Fruit fly (Drosophila melanogaster) whole organism, embryonic: ENCODE results near the gene Alp13.

Source experiments
- Ada2b ChIP-seq: fragments of 200-800 bp; sonication (Bioruptor generic); IDR thresholded peaks from 2 replicates; pipeline ENCODE4 v1.3.6; 2022; ENCODE audit warnings: missing biosample characterization, missing genetic modification characterization
- Bteb2 ChIP-seq: fragments of 200-800 bp; sonication (Bioruptor generic); optimal IDR thresholded peaks from 2 replicates; lab custom pipeline; 2016; ENCODE audit warnings: missing biosample characterization, missing genetic modification characterization
- CG10267 ChIP-seq: fragments of 200-800 bp; sonication (Bioruptor generic); optimal IDR thresholded peaks from 2 replicates; lab custom pipeline; 2018; ENCODE audit warnings: missing biosample characterization, mild to moderate bottlenecking, missing genetic modification characterization, moderate library complexity
- CG10431 ChIP-seq: fragments of 200-800 bp; sonication (Bioruptor generic); optimal IDR thresholded peaks from 3 replicates; lab custom pipeline; 2018; ENCODE audit warnings: missing biosample characterization, mild to moderate bottlenecking, missing genetic modification characterization
- CG10565 ChIP-seq: fragments of 200-800 bp; sonication (Bioruptor generic); optimal IDR thresholded peaks from 3 replicates; lab custom pipeline; 2016; ENCODE audit warnings: missing biosample characterization, mild to moderate bottlenecking, missing genetic modification characterization
- CG11398 ChIP-seq: fragments of 200-800 bp; sonication (Bioruptor generic); optimal IDR thresholded peaks from 2 replicates; lab custom pipeline; 2016; ENCODE audit warnings: missing biosample characterization, missing genetic modification characterization
- CG11504 ChIP-seq: fragments of 200-800 bp; sonication (Bioruptor generic); optimal IDR thresholded peaks from 3 replicates; lab custom pipeline; 2019; ENCODE audit warnings: missing biosample characterization, mild to moderate bottlenecking, missing genetic modification characterization, moderate library complexity
- CG13624 ChIP-seq: fragments of 200-800 bp; sonication (Bioruptor generic); optimal IDR thresholded peaks from 2 replicates; lab custom pipeline; 2016; ENCODE audit warnings: missing biosample characterization, missing genetic modification characterization
- CG1529 ChIP-seq: fragments of 200-800 bp; sonication (Bioruptor generic); optimal IDR thresholded peaks from 3 replicates; lab custom pipeline; 2018; ENCODE audit warnings: missing biosample characterization, missing genetic modification characterization
- CG15479 ChIP-seq: fragments of 200-800 bp; sonication (Bioruptor generic); optimal IDR thresholded peaks from 3 replicates; lab custom pipeline; 2019; ENCODE audit warnings: missing biosample characterization, mild to moderate bottlenecking, missing genetic modification characterization, moderate library complexity
- CG1647 ChIP-seq: fragments of 200-800 bp; sonication (Bioruptor generic); optimal IDR thresholded peaks from 3 replicates; lab custom pipeline; 2016; ENCODE audit warnings: missing biosample characterization, missing genetic modification characterization
- CG17568 ChIP-seq: fragments of 200-800 bp; sonication (Bioruptor generic); optimal IDR thresholded peaks from 2 replicates; lab custom pipeline; 2018; ENCODE audit warnings: missing biosample characterization, mild to moderate bottlenecking, missing genetic modification characterization, moderate library complexity
- CG17612 ChIP-seq: fragments of 200-800 bp; sonication (Bioruptor generic); IDR thresholded peaks from 2 replicates; pipeline ENCODE4 v1.3.6; 2022; ENCODE audit warnings: missing biosample characterization, missing genetic modification characterization
- CG18476 ChIP-seq: fragments of 200-800 bp; sonication (Bioruptor generic); optimal IDR thresholded peaks from 2 replicates; lab custom pipeline; 2016; ENCODE audit warnings: missing biosample characterization, mild to moderate bottlenecking, missing genetic modification characterization
- CG34422 ChIP-seq: fragments of 200-800 bp; sonication (Bioruptor generic); IDR thresholded peaks from 3 replicates; pipeline ENCODE4 v1.3.6; 2022; ENCODE audit warnings: missing biosample characterization, missing genetic modification characterization
- CG4360 ChIP-seq: fragments of 200-800 bp; sonication (Bioruptor generic); IDR thresholded peaks from 2 replicates; pipeline ENCODE4 v1.3.6; 2022; ENCODE audit warnings: missing biosample characterization, missing genetic modification characterization
- CG43689 ChIP-seq: fragments of 200-800 bp; sonication (Bioruptor generic); IDR thresholded peaks from 2 replicates; pipeline ENCODE4 v1.3.6; 2022; ENCODE audit warnings: missing biosample characterization, missing genetic modification characterization
- CG7357 ChIP-seq: fragments of 200-800 bp; sonication (Bioruptor generic); IDR thresholded peaks from 3 replicates; pipeline ENCODE4 v1.3.6; 2022; ENCODE audit warnings: missing biosample characterization, missing genetic modification characterization
- CG7372 ChIP-seq: fragments of 200-800 bp; sonication (Bioruptor generic); IDR thresholded peaks from 2 replicates; pipeline ENCODE4 v1.3.6; 2022; ENCODE audit warnings: missing biosample characterization, missing genetic modification characterization
- CG8388 ChIP-seq: fragments of 200-800 bp; sonication (Bioruptor generic); optimal IDR thresholded peaks from 2 replicates; lab custom pipeline; 2019; ENCODE audit warnings: missing biosample characterization, mild to moderate bottlenecking, missing genetic modification characterization, moderate library complexity
- CG9817 ChIP-seq: fragments of 200-800 bp; sonication (Bioruptor generic); optimal IDR thresholded peaks from 2 replicates; lab custom pipeline; 2018; ENCODE audit warnings: missing biosample characterization, mild to moderate bottlenecking, missing genetic modification characterization, moderate library complexity
- Deaf1 ChIP-seq: fragments of 200-800 bp; optimal IDR thresholded peaks from 3 replicates; lab custom pipeline; 2019; ENCODE audit warnings: missing biosample characterization, mild to moderate bottlenecking, missing genetic modification characterization, moderate library complexity
- HLH54F ChIP-seq: fragments of 200-800 bp; sonication (Bioruptor generic); optimal IDR thresholded peaks from 3 replicates; lab custom pipeline; 2016; ENCODE audit warnings: missing biosample characterization, missing genetic modification characterization
- Med ChIP-seq: fragments of 200-800 bp; sonication (Bioruptor generic); peaks from one replicate; lab custom pipeline; 2016; ENCODE audit warnings: missing biosample characterization, missing genetic modification characterization, mild to moderate bottlenecking, inconsistent platforms, moderate library complexity
- Mes4 ChIP-seq: fragments of 200-800 bp; sonication (Bioruptor generic); optimal IDR thresholded peaks from 2 replicates; lab custom pipeline; 2016; ENCODE audit warnings: missing biosample characterization, missing genetic modification characterization
- Nf-YC ChIP-seq: fragments of 200-800 bp; optimal IDR thresholded peaks from 3 replicates; lab custom pipeline; 2019; ENCODE audit warnings: missing biosample characterization, mild to moderate bottlenecking, missing genetic modification characterization, moderate library complexity
- NfI ChIP-seq: fragments of 200-800 bp; sonication (Bioruptor generic); optimal IDR thresholded peaks from 3 replicates; lab custom pipeline; 2018; ENCODE audit warnings: missing biosample characterization, mild to moderate bottlenecking, missing genetic modification characterization, moderate library complexity
- Scr ChIP-seq: fragments of 200-800 bp; sonication (Bioruptor generic); IDR thresholded peaks from 2 replicates; pipeline ENCODE4 v1.3.6; 2022; ENCODE audit warnings: missing biosample characterization, missing genetic modification characterization; ENCODE audit not compliant: partially characterized antibody
- Six4 ChIP-seq: fragments of 200-800 bp; sonication (Bioruptor generic); optimal IDR thresholded peaks from 2 replicates; lab custom pipeline; 2016; ENCODE audit warnings: missing biosample characterization, missing genetic modification characterization
- Taf1 ChIP-seq: fragments of 200-800 bp; sonication (Bioruptor generic); IDR thresholded peaks from 2 replicates; pipeline ENCODE4 v1.3.6; 2022; ENCODE audit warnings: missing biosample characterization, missing genetic modification characterization
- Vsx1 ChIP-seq: fragments of 200-800 bp; sonication (Bioruptor generic); optimal IDR thresholded peaks from 2 replicates; lab custom pipeline; 2017; ENCODE audit warnings: missing biosample characterization, mild to moderate bottlenecking, missing genetic modification characterization, missing genetic modification reagents
- ash1 ChIP-seq: fragments of 200-800 bp; sonication (Bioruptor generic); optimal IDR thresholded peaks from 2 replicates; lab custom pipeline; 2018; ENCODE audit warnings: missing biosample characterization, mild to moderate bottlenecking, missing genetic modification characterization
- bbx ChIP-seq: fragments of 200-800 bp; sonication (Bioruptor generic); IDR thresholded peaks from 2 replicates; pipeline ENCODE4 v1.3.6; 2022; ENCODE audit warnings: missing biosample characterization, missing genetic modification characterization; ENCODE audit not compliant: partially characterized antibody
- caup ChIP-seq: fragments of 200-800 bp; sonication (Bioruptor generic); optimal IDR thresholded peaks from 3 replicates; lab custom pipeline; 2017; ENCODE audit warnings: missing biosample characterization, mild to moderate bottlenecking, missing genetic modification characterization, moderate library complexity; ENCODE audit not compliant: severe bottlenecking
- chn ChIP-seq: fragments of 200-800 bp; sonication (Bioruptor generic); optimal IDR thresholded peaks from 2 replicates; lab custom pipeline; 2016; ENCODE audit warnings: missing biosample characterization, missing genetic modification characterization
- dm ChIP-seq: fragments of 200-800 bp; sonication (Bioruptor generic); optimal IDR thresholded peaks from 3 replicates; lab custom pipeline; 2016; ENCODE audit warnings: missing biosample characterization, missing genetic modification characterization
- emc ChIP-seq: fragments of 200-800 bp; sonication (Bioruptor generic); optimal IDR thresholded peaks from 2 replicates; lab custom pipeline; 2016; ENCODE audit warnings: missing biosample characterization, missing genetic modification characterization
- eve ChIP-seq, 2 experiments: fragments of >200 bp; optimal IDR thresholded peaks; 2 replicates each; lab custom pipeline; 2017; ENCODE audit warnings: missing biosample characterization in 2 of 2, missing genetic modification characterization in 2 of 2
- ewg ChIP-seq: fragments of 200-800 bp; sonication (Bioruptor generic); optimal IDR thresholded peaks from 3 replicates; lab custom pipeline; 2017; ENCODE audit warnings: mild to moderate bottlenecking, missing biosample characterization, missing genetic modification reagents, missing genetic modification characterization
- ftz-f1 ChIP-seq: fragments of 200-800 bp; sonication (Bioruptor generic); optimal IDR thresholded peaks from 2 replicates; lab custom pipeline; 2016; ENCODE audit warnings: missing biosample characterization, missing genetic modification characterization
- gce ChIP-seq: fragments of 200-800 bp; sonication (Bioruptor generic); IDR thresholded peaks from 3 replicates; pipeline ENCODE4 v1.3.6; 2022; ENCODE audit warnings: missing biosample characterization, missing genetic modification characterization
- grn ChIP-seq: fragments of 200-800 bp; sonication (Bioruptor generic); optimal IDR thresholded peaks from 3 replicates; lab custom pipeline; 2017; ENCODE audit warnings: missing biosample characterization, missing genetic modification characterization
- lola ChIP-seq, 3 experiments: fragments of >200 bp in 2 of 3; fragments of 200-800 bp in 1 of 3; sonication (Bioruptor generic) in 1 of 3; optimal IDR thresholded peaks; 2 replicates each; lab custom pipeline; 2017 to 2019; ENCODE audit warnings: missing biosample characterization in 3 of 3, missing genetic modification characterization in 3 of 3, mild to moderate bottlenecking in 1 of 3, moderate library complexity in 1 of 3
- peb ChIP-seq: fragments of 200-800 bp; sonication (Bioruptor generic); IDR thresholded peaks from 2 replicates; pipeline ENCODE4 v1.3.6; 2022; ENCODE audit warnings: missing biosample characterization, missing genetic modification characterization
- pho ChIP-seq: fragments of 200-800 bp; sonication (Bioruptor generic); optimal IDR thresholded peaks from 2 replicates; lab custom pipeline; 2016; ENCODE audit warnings: missing biosample characterization, missing genetic modification characterization
- pros ChIP-seq: fragments of 200-800 bp; sonication (Bioruptor generic); optimal IDR thresholded peaks from 3 replicates; lab custom pipeline; 2019; ENCODE audit warnings: missing biosample characterization, mild to moderate bottlenecking, missing genetic modification characterization, moderate library complexity
- slou ChIP-seq: fragments of 200-800 bp; sonication (Bioruptor generic); optimal IDR thresholded peaks from 3 replicates; lab custom pipeline; 2016; ENCODE audit warnings: missing biosample characterization, missing genetic modification characterization
- so ChIP-seq: fragments of 200-800 bp; sonication (Bioruptor generic); IDR thresholded peaks from 3 replicates; pipeline ENCODE4 v1.3.6; 2022; ENCODE audit warnings: missing biosample characterization, missing genetic modification characterization
- unc-4 ChIP-seq: fragments of 200-800 bp; sonication (Bioruptor generic); IDR thresholded peaks from 2 replicates; pipeline ENCODE4 v1.3.6; 2022; ENCODE audit warnings: missing biosample characterization, missing genetic modification characterization; ENCODE audit not compliant: partially characterized antibody
- yki ChIP-seq: fragments of >200 bp; optimal IDR thresholded peaks from 3 replicates; lab custom pipeline; 2018

Alp13 gene

DNA sequence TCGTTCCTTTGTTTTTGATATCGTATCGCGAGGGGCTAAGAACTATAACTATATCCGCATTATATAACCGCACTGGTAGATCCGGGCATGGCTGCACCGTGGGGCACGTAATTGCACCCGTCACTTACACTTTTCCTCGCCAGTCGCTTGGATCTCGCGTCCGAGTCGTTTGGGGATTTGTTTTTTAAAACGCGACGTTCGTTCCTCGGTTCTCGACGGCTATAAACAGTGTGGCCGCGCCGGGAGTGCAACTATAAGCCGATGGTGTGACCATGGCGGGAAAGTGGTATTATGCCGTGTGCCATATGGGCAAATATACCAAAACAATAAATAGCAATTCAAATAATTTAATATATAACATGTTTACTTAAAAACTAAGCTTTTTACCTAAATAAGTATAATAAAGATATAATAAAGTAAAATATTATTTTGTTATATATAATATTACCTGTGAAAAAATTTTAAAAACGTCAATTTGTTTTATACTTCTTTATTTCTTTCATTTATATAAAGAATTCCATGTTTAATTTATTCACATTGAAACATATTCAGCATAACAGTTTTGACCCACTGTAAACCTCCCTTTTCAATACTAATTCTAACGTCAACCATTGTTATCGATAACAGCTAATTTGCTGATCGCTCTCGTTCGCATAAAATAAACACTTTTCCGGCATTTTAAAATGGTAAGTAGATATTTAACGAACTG is 32.4 kb downstream of the Alp13 start, which contains the start of the genes Mical and CG3909 (continued):
- TF ChIP-seq chn = no peak
- peak; percentile 87 for TF ChIP-seq CG11504 (tag; lab: Kevin White, UChicago)
- peak; percentile 74 for TF ChIP-seq so (GFP tag; lab: Robert Waterston, UW)
- TF ChIP-seq CG13624 (GFP tag; lab: Kevin White, UChicago) = peak; percentile 27
- TF ChIP-seq CG7372 (GFP tag; lab: Robert Waterston, UW) = peak; percentile 89
- TF ChIP-seq HLH54F (GFP tag; lab: Kevin White, UChicago) = peak; percentile 35
- TF ChIP-seq CG4360 (GFP tag; lab: Robert Waterston, UW) = no peak
- TF ChIP-seq Deaf1 = peak; percentile 84
- TF ChIP-seq CG1529 (GFP tag; lab: Kevin White, UChicago) = peak; percentile 15
- TF ChIP-seq Vsx1 (GFP tag; lab: Kevin White, UChicago) = peak; percentile 96
- TF ChIP-seq bbx (GFP tag; lab: Robert Waterston, UW) = peak; percentile 50; the same call in 1 of the 2 replicates
- peak; percentile 84 for TF ChIP-seq CG43689
- no peak for TF ChIP-seq emc
- TF ChIP-seq Bteb2 = peak; percentile 49
- TF ChIP-seq ftz-f1 = no peak
- TF ChIP-seq CG9817 (tag; lab: Kevin White, UChicago) = peak; percentile 84
- TF ChIP-seq eve (GFP tag; optimal IDR thresholded peaks at IDR 0.05; lab: Kevin White, UChicago) = no peak
- no peak for TF ChIP-seq CG15479 (GFP tag; lab: Kevin White, UChicago)
- TF ChIP-seq ash1 (GFP tag; lab: Kevin White, UChicago) = peak; percentile 26
- TF ChIP-seq Taf1 = peak; percentile 87
- no peak for TF ChIP-seq pros (GFP tag; lab: Kevin White, UChicago)
- peak; percentile 96 for TF ChIP-seq CG8388 (GFP tag; lab: Kevin White, UChicago)
- peak in 1 of 3 experiments; percentile 84 for TF ChIP-seq lola (GFP tag; optimal IDR thresholded peaks at IDR 0.05; lab: Kevin White, UChicago)
- TF ChIP-seq CG10565 = no peak
- TF ChIP-seq dm (GFP tag; lab: Kevin White, UChicago) = no peak
- TF ChIP-seq gce (GFP tag; lab: Robert Waterston, UW) = peak; percentile 80
- TF ChIP-seq CG11398 (GFP tag; lab: Kevin White, UChicago) = no peak
- peak; percentile 84 for TF ChIP-seq Six4
- TF ChIP-seq CG10431 (GFP tag; lab: Kevin White, UChicago) = no peak
- peak; percentile 38 for TF ChIP-seq ewg (GFP tag; lab: Kevin White, UChicago)
- TF ChIP-seq Mes4 = no peak
- TF ChIP-seq Nf-YC (tag; lab: Kevin White, UChicago) = peak; percentile 86
- peak; percentile 58 for TF ChIP-seq slou
- TF ChIP-seq grn (GFP tag; lab: Kevin White, UChicago) = no peak
- TF ChIP-seq CG17612 (GFP tag; lab: Robert Waterston, UW) = peak; percentile 79
- TF ChIP-seq CG10267 = peak; percentile 95
- peak; percentile 45 for TF ChIP-seq CG18476 (GFP tag; lab: Kevin White, UChicago)
- TF ChIP-seq yki (lab: Kevin White, UChicago) = no peak
- TF ChIP-seq Ada2b (GFP tag; lab: Robert Waterston, UW) = peak; percentile 88
- peak; percentile 69 for TF ChIP-seq caup
- TF ChIP-seq unc-4 (GFP tag; lab: Robert Waterston, UW) = no peak; the same call in 1 of the 2 replicates
- TF ChIP-seq CG17568 (GFP tag; lab: Kevin White, UChicago) = no peak
- peak; percentile 50; the same call in 1 of the 2 replicates for TF ChIP-seq peb (GFP tag; lab: Robert Waterston, UW)
- TF ChIP-seq Scr = peak; percentile 54
- peak; percentile 75 for TF ChIP-seq NfI
- peak; percentile 51 for TF ChIP-seq pho
- peak; percentile 62; the same call in 2 of the 3 replicates for TF ChIP-seq CG7357
- TF ChIP-seq CG1647 = no peak
- peak; percentile 92 for TF ChIP-seq CG34422
- TF ChIP-seq Med (GFP tag; lab: Kevin White, UChicago) = peak; percentile 83
